Fruit fly (Drosophila melanogaster) whole organism, adult: ENCODE results near the gene CG12499.

Experiments
- CG14711 ChIP-seq: fragments of 200-800 bp; sonication (Bioruptor generic); optimal IDR thresholded peaks from 2 replicates; lab custom pipeline; 2018; ENCODE audit warnings: missing biosample characterization, mild to moderate bottlenecking, missing genetic modification characterization, moderate library complexity
- CG33017 ChIP-seq: fragments of 200-800 bp; sonication (Bioruptor generic); optimal IDR thresholded peaks from 2 replicates; lab custom pipeline; 2018; ENCODE audit warnings: missing biosample characterization, mild to moderate bottlenecking, missing genetic modification characterization, moderate library complexity
- CG5204 ChIP-seq: fragments of 200-800 bp; sonication (Bioruptor generic); optimal IDR thresholded peaks from 2 replicates; lab custom pipeline; 2016; ENCODE audit warnings: missing biosample characterization, missing genetic modification characterization
- CG7101 ChIP-seq: fragments of 200-800 bp; sonication (Bioruptor generic); optimal IDR thresholded peaks from 2 replicates; lab custom pipeline; 2018; ENCODE audit warnings: missing biosample characterization, mild to moderate bottlenecking, missing genetic modification characterization, moderate library complexity
- kay ChIP-seq: fragments of 200-800 bp; sonication (Bioruptor generic); peaks from one replicate; lab custom pipeline; 2016; ENCODE audit warnings: missing biosample characterization, missing genetic modification characterization, borderline replicate concordance
- ovo ChIP-seq: fragments of 200-800 bp; sonication (Bioruptor generic); optimal IDR thresholded peaks from 2 replicates; lab custom pipeline; 2016; ENCODE audit warnings: missing biosample characterization, missing genetic modification characterization
- toe ChIP-seq: fragments of 200-800 bp; sonication (Bioruptor generic); optimal IDR thresholded peaks from 2 replicates; lab custom pipeline; 2016; ENCODE audit warnings: missing biosample characterization, missing genetic modification characterization

DNA sequence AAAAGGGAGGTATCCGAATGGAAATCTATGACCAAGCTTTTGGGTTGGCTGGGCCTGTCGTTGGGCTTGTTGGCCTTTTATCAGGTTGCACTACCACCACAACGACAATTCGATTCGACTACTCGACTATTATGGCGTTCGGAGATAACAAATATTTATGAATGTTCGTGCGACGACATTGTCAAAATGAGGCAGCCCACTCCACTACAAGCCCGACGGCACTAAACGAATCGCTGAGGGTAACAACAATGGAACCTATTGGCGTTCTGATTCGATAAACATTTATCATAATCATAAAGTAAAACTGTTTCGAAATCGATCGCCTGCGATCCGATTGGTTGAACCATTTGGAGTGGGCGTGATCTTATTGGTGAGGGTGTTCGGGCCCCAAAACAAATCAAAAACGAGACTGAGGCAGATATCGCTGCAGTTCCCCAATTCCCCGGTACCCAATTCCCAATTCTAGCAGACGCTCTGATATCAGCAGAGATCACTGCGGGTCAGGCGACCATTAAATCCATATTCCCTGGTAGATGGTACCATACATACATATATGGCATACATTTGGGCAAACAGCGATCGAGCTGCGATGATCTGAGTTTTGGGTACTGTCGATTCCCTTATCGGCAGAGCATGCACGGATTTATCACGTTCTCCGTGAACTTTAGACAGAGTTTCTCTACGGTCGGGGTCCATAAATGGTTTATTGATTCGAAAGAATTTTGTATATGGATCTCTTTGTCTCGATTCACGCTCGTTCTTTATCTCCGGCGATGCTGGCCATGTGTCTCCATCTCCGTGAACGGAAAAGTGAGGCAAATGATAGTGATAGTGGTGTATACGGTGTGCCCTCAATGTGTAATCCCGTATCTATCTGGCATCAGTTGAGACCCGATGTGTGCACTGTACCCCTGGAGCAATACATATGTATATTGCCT lies 8.3 kb upstream of the CG12499 start:
- TF ChIP-seq CG7101 (tag; lab: Kevin White, UChicago): no peak
- TF ChIP-seq CG33017 (tag; lab: Kevin White, UChicago): no peak
- TF ChIP-seq kay (GFP tag; lab: Kevin White, UChicago): peak; percentile 48
- no peak for TF ChIP-seq CG5204 (GFP tag; lab: Kevin White, UChicago)
- no peak for TF ChIP-seq CG14711 (tag; lab: Kevin White, UChicago)
- TF ChIP-seq toe (GFP tag; lab: Kevin White, UChicago): no peak
- no peak for TF ChIP-seq ovo (GFP tag; lab: Kevin White, UChicago)
